Fruit fly (Drosophila melanogaster) whole organism, embryonic: ENCODE measurements around the gene Veneno.
A peak's percentile ranks its signal among the peaks of the same experiment; 100 is the strongest.

Experiments used
- BEAF-32 ChIP-seq: fragments of 200-800 bp; sonication (Bioruptor generic); optimal IDR thresholded peaks from 3 replicates; lab custom pipeline; 2017; ENCODE audit warnings: missing biosample characterization, missing genetic modification characterization, mild to moderate bottlenecking, moderate library complexity, missing genetic modification reagents
- BtbVII ChIP-seq: fragments of 200-800 bp; sonication (Bioruptor generic); optimal IDR thresholded peaks from 3 replicates; lab custom pipeline; 2017; ENCODE audit warnings: missing biosample characterization, mild to moderate bottlenecking, missing genetic modification characterization
- CG10147 ChIP-seq: fragments of 200-800 bp; sonication (Bioruptor generic); optimal IDR thresholded peaks from 2 replicates; lab custom pipeline; 2019; ENCODE audit warnings: missing biosample characterization, mild to moderate bottlenecking, missing genetic modification characterization, moderate library complexity
- CG10209 ChIP-seq: fragments of 200-800 bp; sonication (Bioruptor generic); optimal IDR thresholded peaks from 3 replicates; lab custom pipeline; 2017; ENCODE audit warnings: missing biosample characterization, mild to moderate bottlenecking, missing genetic modification characterization, missing genetic modification reagents
- CG1024 ChIP-seq: fragments of 200-800 bp; sonication (Bioruptor generic); IDR thresholded peaks from 2 replicates; pipeline ENCODE4 v1.3.6; 2022; ENCODE audit warnings: missing biosample characterization, missing genetic modification characterization
- CG11247 ChIP-seq: fragments of 200-800 bp; sonication (Bioruptor generic); IDR thresholded peaks from 2 replicates; pipeline ENCODE4 v1.3.6; 2022; ENCODE audit warnings: missing biosample characterization, missing genetic modification characterization
- CG1233 ChIP-seq: fragments of 200-800 bp; sonication (Bioruptor generic); optimal IDR thresholded peaks from 4 replicates; lab custom pipeline; 2018; ENCODE audit warnings: missing biosample characterization, mild to moderate bottlenecking, missing genetic modification characterization
- CG12744 ChIP-seq: fragments of 200-800 bp; sonication (Bioruptor generic); optimal IDR thresholded peaks from 2 replicates; lab custom pipeline; 2016; ENCODE audit warnings: missing biosample characterization, missing genetic modification characterization
- CG2116 ChIP-seq: fragments of 200-800 bp; sonication (Bioruptor generic); optimal IDR thresholded peaks from 3 replicates; lab custom pipeline; 2018; ENCODE audit warnings: missing biosample characterization, mild to moderate bottlenecking, missing genetic modification characterization
- CG31224 ChIP-seq: fragments of 200-800 bp; sonication (Bioruptor generic); IDR thresholded peaks from 2 replicates; pipeline ENCODE4 v1.3.6; 2022; ENCODE audit warnings: missing biosample characterization, missing genetic modification characterization
- CG4707 ChIP-seq: fragments of 200-800 bp; sonication (Bioruptor generic); optimal IDR thresholded peaks from 2 replicates; lab custom pipeline; 2018; ENCODE audit warnings: missing biosample characterization, mild to moderate bottlenecking, missing genetic modification characterization, moderate library complexity
- CG8944 ChIP-seq: fragments of 200-800 bp; sonication (Bioruptor generic); optimal IDR thresholded peaks from 3 replicates; lab custom pipeline; 2016; ENCODE audit warnings: missing biosample characterization, missing genetic modification characterization
- CG9215 ChIP-seq: fragments of 200-800 bp; sonication (Bioruptor generic); IDR thresholded peaks from 2 replicates; pipeline ENCODE4 v1.3.6; 2022; ENCODE audit warnings: missing biosample characterization, missing genetic modification characterization
- CG9817 ChIP-seq: fragments of 200-800 bp; sonication (Bioruptor generic); optimal IDR thresholded peaks from 2 replicates; lab custom pipeline; 2018; ENCODE audit warnings: missing biosample characterization, mild to moderate bottlenecking, missing genetic modification characterization, moderate library complexity
- CG9932 ChIP-seq: fragments of 200-800 bp; sonication (Bioruptor generic); IDR thresholded peaks from 2 replicates; pipeline ENCODE4 v1.3.6; 2022; ENCODE audit warnings: missing biosample characterization, missing genetic modification characterization
- D19A ChIP-seq: fragments of 200-800 bp; optimal IDR thresholded peaks from 3 replicates; lab custom pipeline; 2019; ENCODE audit warnings: missing biosample characterization, mild to moderate bottlenecking, missing genetic modification characterization, moderate library complexity
- Dip2 ChIP-seq: fragments of 200-800 bp; sonication (Bioruptor generic); IDR thresholded peaks from 2 replicates; pipeline ENCODE4 v1.3.6; 2022; ENCODE audit warnings: missing biosample characterization, missing genetic modification characterization
- Elba2 ChIP-seq: fragments of 200-800 bp; sonication (Bioruptor generic); optimal IDR thresholded peaks from 3 replicates; lab custom pipeline; 2016; ENCODE audit warnings: missing biosample characterization, missing genetic modification characterization
- Gug ChIP-seq: fragments of 200-800 bp; sonication (Bioruptor generic); IDR thresholded peaks from 4 replicates; pipeline ENCODE4 v1.3.6; 2022; ENCODE audit warnings: missing biosample characterization, missing genetic modification characterization
- HmgD ChIP-seq: fragments of 200-800 bp; sonication (Bioruptor generic); optimal IDR thresholded peaks from 3 replicates; lab custom pipeline; 2016; ENCODE audit warnings: missing biosample characterization, missing genetic modification characterization
- HmgZ ChIP-seq: fragments of 200-800 bp; sonication (Bioruptor generic); optimal IDR thresholded peaks from 2 replicates; lab custom pipeline; 2018; ENCODE audit warnings: missing biosample characterization, mild to moderate bottlenecking, missing genetic modification characterization
- Hmr ChIP-seq: fragments of 200-800 bp; sonication (Bioruptor generic); optimal IDR thresholded peaks from 3 replicates; lab custom pipeline; 2017; ENCODE audit warnings: mild to moderate bottlenecking, missing biosample characterization, missing genetic modification reagents, missing genetic modification characterization
- Hr78 ChIP-seq, 2 experiments: fragments of 200-800 bp in 1 of 2; fragments of >200 bp in 1 of 2; sonication (Bioruptor generic) in 1 of 2; optimal IDR thresholded peaks; 2 replicates each; lab custom pipeline; 2017 to 2019; ENCODE audit warnings: missing biosample characterization in 2 of 2, missing genetic modification characterization in 2 of 2, mild to moderate bottlenecking in 1 of 2, moderate library complexity in 1 of 2
- Lhr ChIP-seq: fragments of 200-800 bp; sonication (Bioruptor generic); optimal IDR thresholded peaks from 3 replicates; lab custom pipeline; 2017; ENCODE audit warnings: mild to moderate bottlenecking, missing biosample characterization, missing genetic modification reagents, missing genetic modification characterization
- Lpt ChIP-seq: fragments of >200 bp; optimal IDR thresholded peaks from 2 replicates; lab custom pipeline; 2018; ENCODE audit warnings: missing biosample characterization, missing genetic modification characterization
- Max ChIP-seq: fragments of 200-800 bp; sonication (Bioruptor generic); optimal IDR thresholded peaks from 2 replicates; lab custom pipeline; 2016; ENCODE audit warnings: missing biosample characterization, mild to moderate bottlenecking, missing genetic modification characterization
- NK7.1 ChIP-seq: fragments of 200-800 bp; sonication (Bioruptor generic); optimal IDR thresholded peaks from 3 replicates; lab custom pipeline; 2016; ENCODE audit warnings: missing biosample characterization, missing genetic modification characterization
- Ravus ChIP-seq: fragments of 200-800 bp; sonication (Bioruptor generic); IDR thresholded peaks from 2 replicates; pipeline ENCODE4 v1.3.6; 2022; ENCODE audit warnings: missing biosample characterization, missing genetic modification characterization
- Six4 ChIP-seq: fragments of 200-800 bp; sonication (Bioruptor generic); optimal IDR thresholded peaks from 2 replicates; lab custom pipeline; 2016; ENCODE audit warnings: missing biosample characterization, missing genetic modification characterization
- Sry-δ ChIP-seq: fragments of 200-800 bp; sonication (Bioruptor generic); optimal IDR thresholded peaks from 2 replicates; lab custom pipeline; 2016; ENCODE audit warnings: missing biosample characterization, missing genetic modification characterization
- Vsx1 ChIP-seq: fragments of 200-800 bp; sonication (Bioruptor generic); optimal IDR thresholded peaks from 2 replicates; lab custom pipeline; 2017; ENCODE audit warnings: missing biosample characterization, mild to moderate bottlenecking, missing genetic modification characterization, missing genetic modification reagents
- aop ChIP-seq: fragments of 200-800 bp; sonication (Bioruptor generic); IDR thresholded peaks from 2 replicates; pipeline ENCODE4 v1.3.6; 2022; ENCODE audit warnings: missing biosample characterization, missing genetic modification characterization
- ap ChIP-seq: fragments of 200-800 bp; sonication (Bioruptor generic); IDR thresholded peaks from 2 replicates; pipeline ENCODE4 v1.3.6; 2022; ENCODE audit warnings: missing biosample characterization, missing genetic modification characterization
- eyg ChIP-seq: fragments of 200-800 bp; sonication (Bioruptor generic); optimal IDR thresholded peaks from 3 replicates; lab custom pipeline; 2016; ENCODE audit warnings: missing biosample characterization, missing genetic modification characterization
- fd3F ChIP-seq: fragments of 200-800 bp; sonication (Bioruptor generic); optimal IDR thresholded peaks from 2 replicates; lab custom pipeline; 2018; ENCODE audit warnings: missing biosample characterization, mild to moderate bottlenecking, missing genetic modification characterization, moderate library complexity
- gcm2 ChIP-seq: fragments of 200-800 bp; sonication (Bioruptor generic); optimal IDR thresholded peaks from 2 replicates; lab custom pipeline; 2016; ENCODE audit warnings: missing biosample characterization, missing genetic modification characterization
- grn ChIP-seq: fragments of 200-800 bp; sonication (Bioruptor generic); optimal IDR thresholded peaks from 3 replicates; lab custom pipeline; 2017; ENCODE audit warnings: missing biosample characterization, missing genetic modification characterization
- h ChIP-seq: fragments of >200 bp; optimal IDR thresholded peaks from 2 replicates; lab custom pipeline; 2017
- kah ChIP-seq: fragments of 200-800 bp; sonication (Bioruptor generic); optimal IDR thresholded peaks from 2 replicates; lab custom pipeline; 2018; ENCODE audit warnings: missing biosample characterization, mild to moderate bottlenecking, missing genetic modification characterization
- klu ChIP-seq: fragments of 200-800 bp; sonication (Bioruptor generic); IDR thresholded peaks from 2 replicates; pipeline ENCODE4 v1.3.6; 2022; ENCODE audit warnings: missing biosample characterization, missing genetic modification characterization
- lmd ChIP-seq: fragments of 200-800 bp; sonication (Bioruptor generic); IDR thresholded peaks from 2 replicates; pipeline ENCODE4 v1.3.6; 2022; ENCODE audit warnings: missing biosample characterization, missing genetic modification characterization
- maf-S ChIP-seq: fragments of 200-800 bp; sonication (Bioruptor generic); optimal IDR thresholded peaks from 2 replicates; lab custom pipeline; 2016; ENCODE audit warnings: missing biosample characterization, missing genetic modification characterization
- pan ChIP-seq, 4 experiments: fragments of >200 bp in 3 of 4; fragments of 200-800 bp in 1 of 4; sonication (Bioruptor generic) in 1 of 4; optimal IDR thresholded peaks in 3 of 4; IDR thresholded peaks in 1 of 4; 2 replicates each; pipeline versions ENCODE4 v1.3.6 to Lab custom; 2017 to 2022; ENCODE audit warnings: missing biosample characterization in 2 of 4, missing genetic modification characterization in 2 of 4, mixed read lengths in 1 of 4
- pfk ChIP-seq: fragments of 200-800 bp; sonication (Bioruptor generic); optimal IDR thresholded peaks from 2 replicates; lab custom pipeline; 2018; ENCODE audit warnings: missing biosample characterization, mild to moderate bottlenecking, missing genetic modification characterization, moderate library complexity
- pho ChIP-seq: fragments of 200-800 bp; sonication (Bioruptor generic); optimal IDR thresholded peaks from 2 replicates; lab custom pipeline; 2016; ENCODE audit warnings: missing biosample characterization, missing genetic modification characterization
- pros ChIP-seq: fragments of 200-800 bp; sonication (Bioruptor generic); optimal IDR thresholded peaks from 3 replicates; lab custom pipeline; 2019; ENCODE audit warnings: missing biosample characterization, mild to moderate bottlenecking, missing genetic modification characterization, moderate library complexity
- run ChIP-seq: fragments of 200-800 bp; sonication (Bioruptor generic); optimal IDR thresholded peaks from 3 replicates; lab custom pipeline; 2018; ENCODE audit warnings: missing biosample characterization, mild to moderate bottlenecking, missing genetic modification characterization
- sens-2 ChIP-seq: fragments of 200-800 bp; sonication (Bioruptor generic); IDR thresholded peaks from 2 replicates; pipeline ENCODE4 v1.3.6; 2022; ENCODE audit warnings: missing biosample characterization, missing genetic modification characterization
- sug ChIP-seq: fragments of 200-800 bp; optimal IDR thresholded peaks from 2 replicates; lab custom pipeline; 2019; ENCODE audit warnings: missing biosample characterization, mild to moderate bottlenecking, missing genetic modification characterization, moderate library complexity
- wor ChIP-seq: fragments of 200-800 bp; sonication (Bioruptor generic); IDR thresholded peaks from 2 replicates; pipeline ENCODE4 v1.3.6; 2022; ENCODE audit warnings: missing biosample characterization, missing genetic modification characterization
- zf30C ChIP-seq: fragments of 200-800 bp; sonication (Bioruptor generic); optimal IDR thresholded peaks from 3 replicates; lab custom pipeline; 2018; ENCODE audit warnings: missing biosample characterization, mild to moderate bottlenecking, missing genetic modification characterization

Gene Veneno

DNA sequence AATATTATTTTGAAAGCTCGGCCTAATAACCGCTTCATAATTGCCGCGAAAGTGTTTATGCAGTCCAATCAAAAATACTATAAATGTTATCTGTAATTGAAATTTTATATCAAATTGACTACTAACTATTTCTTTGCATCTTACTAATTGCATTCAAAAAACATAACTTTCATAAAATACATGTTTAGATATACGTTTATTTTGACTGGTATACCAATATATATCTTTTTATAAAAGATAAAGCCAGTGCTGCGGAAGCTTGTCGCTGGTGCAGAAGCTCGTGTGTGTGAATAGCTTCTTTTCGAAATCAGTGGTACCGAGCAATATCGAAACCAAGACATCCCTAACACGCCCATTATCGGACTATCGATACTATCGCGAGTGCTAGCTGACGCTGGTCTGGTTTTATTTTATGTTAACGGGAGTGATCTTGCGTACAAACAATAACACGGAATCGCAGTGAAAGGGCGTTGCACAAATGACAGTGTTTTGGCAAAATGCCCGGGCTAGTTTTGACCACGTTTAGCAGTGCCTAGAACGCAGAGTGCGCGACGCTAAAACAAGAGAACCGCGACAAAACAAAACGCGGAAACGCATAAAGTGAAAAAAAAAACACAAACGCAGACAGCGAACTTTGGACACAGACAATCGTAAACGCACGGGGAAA is 12.8 kb downstream of the Veneno start, which contains the start of gene Atg13 (continued):
- no peak for TF ChIP-seq CG4707 (GFP tag; lab: Kevin White, UChicago)
- TF ChIP-seq aop: no peak
- TF ChIP-seq Sry-δ (GFP tag; lab: Kevin White, UChicago): peak; percentile 83
- peak; percentile 27 for TF ChIP-seq pho (GFP tag; lab: Kevin White, UChicago)
- TF ChIP-seq eyg (GFP tag; lab: Kevin White, UChicago): no peak
- no peak for TF ChIP-seq klu
- TF ChIP-seq CG9817 (tag; lab: Kevin White, UChicago): peak; percentile 49
- no peak for TF ChIP-seq grn (GFP tag; lab: Kevin White, UChicago)
- no peak for TF ChIP-seq Six4
- TF ChIP-seq Lpt (GFP tag; lab: Kevin White, UChicago): no peak
- no peak for TF ChIP-seq HmgD
- TF ChIP-seq CG1024: peak; percentile 55; the same call in 1 of the 2 replicates
- no peak for TF ChIP-seq gcm2 (GFP tag; lab: Kevin White, UChicago)
- TF ChIP-seq BtbVII (GFP tag; lab: Kevin White, UChicago): no peak
- TF ChIP-seq NK7.1: no peak
- TF ChIP-seq wor (GFP tag; lab: Robert Waterston, UW): no peak
- TF ChIP-seq zf30C (GFP tag; lab: Kevin White, UChicago): no peak
- no peak for TF ChIP-seq CG8944
- no peak for TF ChIP-seq maf-S (GFP tag; lab: Kevin White, UChicago)
- TF ChIP-seq HmgZ: no peak
- TF ChIP-seq Vsx1: no peak
- no peak for TF ChIP-seq sens-2
- TF ChIP-seq Lhr (GFP tag; lab: Kevin White, UChicago): peak; percentile 5
- peak; percentile 8 for TF ChIP-seq CG10209 (GFP tag; lab: Kevin White, UChicago)
- TF ChIP-seq pan (optimal IDR thresholded peaks at IDR 0.05; lab: Kevin White, UChicago): no peak
- TF ChIP-seq pan (GFP tag; optimal IDR thresholded peaks at IDR 0.05 in 1 of 2, IDR thresholded peaks at IDR 0.05 in 1 of 2): no peak
- TF ChIP-seq pros (GFP tag; lab: Kevin White, UChicago): no peak
- TF ChIP-seq D19A (tag; lab: Kevin White, UChicago): no peak
- TF ChIP-seq CG11247 (GFP tag; lab: Robert Waterston, UW): no peak
- no peak for TF ChIP-seq Ravus (GFP tag; lab: Robert Waterston, UW)
- no peak for TF ChIP-seq Elba2 (GFP tag; lab: Kevin White, UChicago)
- TF ChIP-seq kah (GFP tag; lab: Kevin White, UChicago): peak; percentile 8
- peak; percentile 10 for TF ChIP-seq CG1233
- no peak for TF ChIP-seq pfk
- no peak for TF ChIP-seq fd3F
- TF ChIP-seq CG12744 (GFP tag; lab: Kevin White, UChicago): no peak
- TF ChIP-seq Hr78 (GFP tag; optimal IDR thresholded peaks at IDR 0.05; lab: Kevin White, UChicago): no peak
- TF ChIP-seq run (tag; lab: Kevin White, UChicago): no peak
- TF ChIP-seq Gug (GFP tag; lab: Robert Waterston, UW): no peak; the same call in 3 of the 4 replicates
- peak; percentile 96 for TF ChIP-seq CG2116 (GFP tag; lab: Kevin White, UChicago)
- TF ChIP-seq ap (GFP tag; lab: Robert Waterston, UW): no peak
- no peak for TF ChIP-seq Hmr (GFP tag; lab: Kevin White, UChicago)
- TF ChIP-seq lmd: no peak
- no peak for TF ChIP-seq CG9215
- TF ChIP-seq h (lab: Kevin White, UChicago): no peak
- TF ChIP-seq Max (GFP tag; lab: Kevin White, UChicago): no peak
- TF ChIP-seq CG9932 (GFP tag; lab: Robert Waterston, UW): peak; percentile 18; the same call in 1 of the 2 replicates
- TF ChIP-seq sug (tag; lab: Kevin White, UChicago): peak; percentile 59
- TF ChIP-seq CG10147 (GFP tag; lab: Kevin White, UChicago): peak; percentile 3
- TF ChIP-seq Dip2: no peak
- TF ChIP-seq BEAF-32 (GFP tag; lab: Kevin White, UChicago): peak; percentile 92
- TF ChIP-seq CG31224 (GFP tag; lab: Robert Waterston, UW): no peak
